Fruit fly (Drosophila melanogaster): ENCODE data around the gene Cyp4d20.

Gene Cyp4d20

dm6 chr3L:2426407-2426951 is 51.8 kb downstream of the Cyp4d20 start:
- TF ChIP-seq CG7101 (tag; optimal IDR thresholded peaks at IDR 0.05): peak; percentile 19
- peak; percentile 1 for TF ChIP-seq ovo (GFP tag; optimal IDR thresholded peaks at IDR 0.05)
- peak; percentile 22 for TF ChIP-seq cic (GFP tag; optimal IDR thresholded peaks at IDR 0.05)
- no peak for TF ChIP-seq Clk (GFP tag; optimal IDR thresholded peaks at IDR 0.05)
- peak; percentile 19 for TF ChIP-seq Mnt (GFP tag; optimal IDR thresholded peaks at IDR 0.05)
- no peak for TF ChIP-seq toe (GFP tag; optimal IDR thresholded peaks at IDR 0.05)
- TF ChIP-seq CG14711 (tag; optimal IDR thresholded peaks at IDR 0.05): peak; percentile 27
- TF ChIP-seq CG1620 (GFP tag; optimal IDR thresholded peaks at IDR 0.05): no peak
- peak; percentile 43 for TF ChIP-seq CG33017 (tag; optimal IDR thresholded peaks at IDR 0.05)
- no peak for TF ChIP-seq Crg-1 (GFP tag; optimal IDR thresholded peaks at IDR 0.05)
- peak; percentile 58 for TF ChIP-seq CG7045 (GFP tag; optimal IDR thresholded peaks at IDR 0.05)
- TF ChIP-seq CG5204 (GFP tag; optimal IDR thresholded peaks at IDR 0.05): no peak
- peak; percentile 14 for TF ChIP-seq kay (GFP tag; ENCODE audit: borderline replicate concordance)

Data from whole organism, adult.